Worm (Caenorhabditis elegans): ENCODE data around the gene exos-8.

Gene exos-8

DNA sequence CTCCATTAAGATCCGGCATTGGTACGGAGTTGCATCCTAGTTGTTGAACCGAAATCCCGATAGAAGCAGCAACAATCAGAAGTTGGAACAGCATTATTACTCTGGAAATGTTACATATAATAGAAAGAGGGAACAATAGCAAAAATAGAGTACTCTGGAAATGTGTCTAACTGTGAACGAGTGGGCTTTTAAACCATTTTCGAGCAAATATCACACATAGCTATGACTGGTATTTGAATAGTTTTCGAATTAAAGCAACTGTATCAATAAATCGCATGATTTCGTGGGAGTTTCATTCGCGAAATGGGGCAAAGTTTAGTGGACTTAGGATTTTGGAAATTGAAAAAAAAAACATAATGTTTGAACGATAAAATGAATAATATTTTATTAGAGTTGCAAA lies 7.9 kb downstream of the exos-8 start, which contains the start of gene F41G3.10:
Gene F41G3.10, minus strand, starts transcription at position 101 of the 400 bp plus-strand sequence.
- no peak for TF ChIP-seq snpc-4 (tag; optimal IDR thresholded peaks at IDR 0.05)
- TF ChIP-seq nhr-25 (tag; optimal IDR thresholded peaks at IDR 0.05), result no peak
- TF ChIP-seq nhr-12 (tag; optimal IDR thresholded peaks at IDR 0.05), result no peak
- TF ChIP-seq pha-4 (tag; optimal IDR thresholded peaks at IDR 0.05), result no peak
- TF ChIP-seq ceh-28 (tag; optimal IDR thresholded peaks at IDR 0.05), result no peak
- no peak for TF ChIP-seq elt-2 (tag; optimal IDR thresholded peaks at IDR 0.05)
- TF ChIP-seq nhr-28 (tag; optimal IDR thresholded peaks at IDR 0.05), result no peak
- no peak for TF ChIP-seq nhr-11 (tag; optimal IDR thresholded peaks at IDR 0.05)

- TF ChIP-seq mdl-1 (tag; optimal IDR thresholded peaks at IDR 0.05) (no peak), fos-1 (tag; optimal IDR thresholded peaks at IDR 0.05) (no peak), skn-1 (tag; optimal IDR thresholded peaks at IDR 0.05) (no peak), nhr-76 (tag; optimal IDR thresholded peaks at IDR 0.05) (no peak), ceh-82 (tag; optimal IDR thresholded peaks at IDR 0.05) (no peak), unc-62 (GFP tag; optimal IDR thresholded peaks at IDR 0.05) (no peak), fkh-2 (tag; optimal IDR thresholded peaks at IDR 0.05) (no peak), nfya-1 (tag; optimal IDR thresholded peaks at IDR 0.05; ENCODE audit: insufficient read depth) (no peak), egl-5 (tag; optimal IDR thresholded peaks at IDR 0.05) (no peak), nhr-67 (tag; optimal IDR thresholded peaks at IDR 0.05) (no peak)
These were observed 9.4 kb downstream of the exos-8 start, which contains the start of gene F41G3.20 for ce11 chrII:6750929-6751328. Gene F41G3.20, minus strand, starts transcription at chrII:6751029.

- TF ChIP-seq tbx-2 (tag; optimal IDR thresholded peaks at IDR 0.05) (no peak), nhr-11 (tag; optimal IDR thresholded peaks at IDR 0.05) (no peak), pqm-1 (tag; optimal IDR thresholded peaks at IDR 0.05) (no peak), jun-1 (tag; optimal IDR thresholded peaks at IDR 0.05) (no peak), fkh-2 (tag; optimal IDR thresholded peaks at IDR 0.05) (no peak), nhr-23 (tag; optimal IDR thresholded peaks at IDR 0.05) (no peak), fos-1 (tag; optimal IDR thresholded peaks at IDR 0.05) (no peak), nhr-43 (tag; optimal IDR thresholded peaks at IDR 0.05; ENCODE audit: poor library complexity, severe bottlenecking) (no peak), ztf-4 (tag; optimal IDR thresholded peaks at IDR 0.05) (no peak), R02D3.7 (tag; optimal IDR thresholded peaks at IDR 0.05) (no peak), nhr-237 (tag; optimal IDR thresholded peaks at IDR 0.05) (no peak)
These were observed 10.5 kb downstream of the exos-8 start, which contains the start of gene F41G3.19 for ce11 chrII:6752027-6752426. Gene F41G3.19, minus strand, starts transcription at chrII:6752127.

DNA sequence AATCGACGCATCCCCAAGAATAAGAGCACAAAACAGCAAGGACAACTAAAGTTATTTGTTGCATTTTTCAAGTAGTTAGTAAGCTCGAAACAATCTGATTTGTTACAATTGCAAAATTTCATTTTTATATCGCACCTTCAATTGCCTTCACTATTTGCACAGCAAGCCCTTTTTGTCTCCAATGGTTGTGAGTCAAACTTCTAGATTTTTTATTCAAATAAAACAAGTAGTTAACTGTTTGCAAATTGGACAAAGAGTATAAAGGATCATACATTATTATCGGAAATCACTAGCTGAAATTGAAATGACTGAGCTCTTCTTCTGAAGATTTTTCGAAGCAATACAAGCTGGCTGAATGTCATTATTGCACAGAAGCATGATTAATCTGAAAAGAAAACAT lies 11.4 kb downstream of the exos-8 start, which contains the start of gene F41G3.21:
Gene F41G3.21, minus strand, starts transcription at position 101 of the 400 bp plus-strand sequence.
- no peak for TF ChIP-seq ceh-82 (tag; optimal IDR thresholded peaks at IDR 0.05)
- no peak for TF ChIP-seq pqm-1 (tag; optimal IDR thresholded peaks at IDR 0.05)
- TF ChIP-seq nhr-11 (tag; optimal IDR thresholded peaks at IDR 0.05), result no peak
- TF ChIP-seq fkh-2 (tag; optimal IDR thresholded peaks at IDR 0.05), result no peak
- no peak for TF ChIP-seq fos-1 (tag; optimal IDR thresholded peaks at IDR 0.05)
- TF ChIP-seq lsy-12 (tag; optimal IDR thresholded peaks at IDR 0.05), result no peak
- TF ChIP-seq ZK546.5 (tag; optimal IDR thresholded peaks at IDR 0.05), result no peak

ce11 chrII:6754671-6755224 lies 13.3 kb downstream of the exos-8 start, which contains the start of the genes srx-95 and fis-1:
Gene srx-95, minus strand, starts transcription at chrII:6754771.
Gene fis-1, plus strand, starts transcription at chrII:6755174.
- no peak for TF ChIP-seq lsy-12 (tag; optimal IDR thresholded peaks at IDR 0.05)
- no peak for TF ChIP-seq egl-5 (tag; optimal IDR thresholded peaks at IDR 0.05)
- no peak for TF ChIP-seq nhr-77 (tag; optimal IDR thresholded peaks at IDR 0.05)
- no peak for TF ChIP-seq fos-1 (tag; optimal IDR thresholded peaks at IDR 0.05)
- no peak for TF ChIP-seq ceh-9 (tag; optimal IDR thresholded peaks at IDR 0.05)
- no peak for TF ChIP-seq R02D3.7 (tag; optimal IDR thresholded peaks at IDR 0.05)
- no peak for TF ChIP-seq elt-2 (tag; optimal IDR thresholded peaks at IDR 0.05)
- no peak for TF ChIP-seq snpc-4 (tag; optimal IDR thresholded peaks at IDR 0.05)
- TF ChIP-seq ztf-11 (tag; optimal IDR thresholded peaks at IDR 0.05), result no peak
- TF ChIP-seq ZK546.5 (tag; optimal IDR thresholded peaks at IDR 0.05), result no peak
- no peak for TF ChIP-seq nhr-237 (tag; optimal IDR thresholded peaks at IDR 0.05)

ce11 chrII:6756232-6756631 lies 14.7 kb downstream of the exos-8 start, which contains the start of gene F41G3.3:
Gene F41G3.3, plus strand, starts transcription at chrII:6756532.
- no peak for TF ChIP-seq lsy-12 (tag; optimal IDR thresholded peaks at IDR 0.05)
- no peak for TF ChIP-seq zag-1 (tag; optimal IDR thresholded peaks at IDR 0.05)
- no peak for TF ChIP-seq nhr-67 (tag; optimal IDR thresholded peaks at IDR 0.05)
- TF ChIP-seq sea-2 (GFP tag; optimal IDR thresholded peaks at IDR 0.05), result no peak
- no peak for TF ChIP-seq fos-1 (tag; optimal IDR thresholded peaks at IDR 0.05)
- no peak for TF ChIP-seq eor-1 (tag; optimal IDR thresholded peaks at IDR 0.05)
- TF ChIP-seq nhr-43 (tag; optimal IDR thresholded peaks at IDR 0.05; ENCODE audit: poor library complexity, severe bottlenecking), result no peak
- TF ChIP-seq pqm-1 (tag; optimal IDR thresholded peaks at IDR 0.05), result no peak
- TF ChIP-seq ceh-16 (tag; optimal IDR thresholded peaks at IDR 0.05), result no peak
- no peak for TF ChIP-seq ZK546.5 (tag; optimal IDR thresholded peaks at IDR 0.05)
- TF ChIP-seq nhr-77 (tag; optimal IDR thresholded peaks at IDR 0.05), result no peak
- TF ChIP-seq mdl-1 (tag; optimal IDR thresholded peaks at IDR 0.05), result no peak
- TF ChIP-seq unc-39 (tag; optimal IDR thresholded peaks at IDR 0.05), result no peak
